Worm (Caenorhabditis elegans) whole organism, L4 larva: Measurements from ENCODE around the gene mtm-5.

Source experiments
- F26F4.8 ChIP-seq: fragments of 200-800 bp; sonication (Bioruptor generic); conservative IDR thresholded peaks from 2 replicates; pipeline ENCODE4 v1.3.6; 2022; ENCODE audit warnings: missing genetic modification characterization, missing compliant biosample characterization
- F37D6.2 ChIP-seq: sonication (generic microtip); optimal IDR thresholded peaks from 2 replicates; lab custom pipeline; 2016; ENCODE audit warnings: mild to moderate bottlenecking, missing genetic modification characterization, missing compliant biosample characterization
- T20F7.1 ChIP-seq: fragments of 200-800 bp; sonication (Bioruptor generic); optimal IDR thresholded peaks from 2 replicates; lab custom pipeline; 2018; ENCODE audit warnings: mild to moderate bottlenecking, missing genetic modification characterization, missing compliant biosample characterization
- T26A8.4 ChIP-seq: fragments of 200-800 bp; sonication (Bioruptor generic); IDR thresholded peaks from 2 replicates; pipeline ENCODE4 v1.3.6; 2022; ENCODE audit warnings: missing genetic modification characterization, missing compliant biosample characterization
- ZK337.2 ChIP-seq: fragments of 200-800 bp; sonication (Bioruptor generic); IDR thresholded peaks from 2 replicates; pipeline ENCODE4 v1.3.6; 2022; ENCODE audit warnings: missing genetic modification reagents, missing genetic modification characterization, missing compliant biosample characterization
- ZK546.5 ChIP-seq, 2 experiments: sonication (generic microtip); optimal IDR thresholded peaks; 2 replicates each; lab custom pipeline; 2017; ENCODE audit warnings: missing biosample characterization in 2 of 2, missing genetic modification characterization in 2 of 2
- aha-1 ChIP-seq: fragments of 150-350 bp; peaks from one replicate; lab custom pipeline; 2014; ENCODE audit warnings: missing biosample characterization, missing genetic modification characterization
- ama-1 ChIP-seq: fragments of 150-350 bp; optimal IDR thresholded peaks from 2 replicates; lab custom pipeline; 2014; ENCODE audit warnings: inconsistent platforms, mixed read lengths
- ceh-28 ChIP-seq: fragments of 150-350 bp; optimal IDR thresholded peaks from 2 replicates; lab custom pipeline; 2014; ENCODE audit warnings: missing biosample characterization, missing genetic modification reagents, missing genetic modification characterization
- ceh-44 ChIP-seq: fragments of 200-800 bp; sonication (Bioruptor generic); IDR thresholded peaks from 2 replicates; pipeline ENCODE4 v1.3.6; 2022; ENCODE audit warnings: missing genetic modification reagents, missing genetic modification characterization, missing compliant biosample characterization
- ceh-82 ChIP-seq: sonication (generic microtip); optimal IDR thresholded peaks from 2 replicates; lab custom pipeline; 2017; ENCODE audit warnings: missing biosample characterization, missing genetic modification characterization
- daf-16 ChIP-seq, 3 experiments: sonication (generic microtip); optimal IDR thresholded peaks; 2 replicates each; lab custom pipeline; 2016 to 2017; ENCODE audit warnings: missing genetic modification characterization in 3 of 3, missing genetic modification reagents in 3 of 3, mild to moderate bottlenecking in 2 of 3, missing compliant biosample characterization in 2 of 3, missing biosample characterization in 1 of 3, moderate library complexity in 1 of 3
- daf-19 ChIP-seq: fragments of 200-800 bp; sonication (Bioruptor generic); conservative IDR thresholded peaks from 2 replicates; pipeline ENCODE4 v1.3.6; 2022; ENCODE audit warnings: missing genetic modification characterization, missing compliant biosample characterization
- dmd-6 ChIP-seq: fragments of 200-800 bp; sonication (Bioruptor generic); IDR thresholded peaks from 2 replicates; pipeline ENCODE4 v1.3.6; 2022; ENCODE audit warnings: missing genetic modification reagents, missing genetic modification characterization, missing compliant biosample characterization
- duxl-1 ChIP-seq: sonication (generic microtip); optimal IDR thresholded peaks from 2 replicates; lab custom pipeline; 2016; ENCODE audit warnings: mild to moderate bottlenecking, missing genetic modification characterization, moderate library complexity, missing compliant biosample characterization; ENCODE audit not compliant: poor library complexity
- dve-1 ChIP-seq: sonication (generic microtip); optimal IDR thresholded peaks from 2 replicates; lab custom pipeline; 2017; ENCODE audit warnings: antibody characterized with exemption, mild to moderate bottlenecking, missing genetic modification characterization, missing compliant biosample characterization; ENCODE audit not compliant: insufficient read depth
- egl-43 ChIP-seq: fragments of 200-800 bp; sonication (Bioruptor generic); IDR thresholded peaks from 2 replicates; pipeline ENCODE4 v1.3.6; 2022; ENCODE audit warnings: missing genetic modification reagents, missing genetic modification characterization, missing compliant biosample characterization
- fkh-10 ChIP-seq: fragments of 150-350 bp; optimal IDR thresholded peaks from 2 replicates; lab custom pipeline; 2014; ENCODE audit warnings: missing biosample characterization, missing genetic modification reagents, missing genetic modification characterization
- gei-8 ChIP-seq: fragments of 200-800 bp; sonication (Bioruptor generic); optimal IDR thresholded peaks from 2 replicates; lab custom pipeline; 2018; ENCODE audit warnings: mild to moderate bottlenecking, missing genetic modification characterization, missing compliant biosample characterization
- hif-1 ChIP-seq, 2 experiments: sonication (generic microtip); optimal IDR thresholded peaks; 2 replicates each; lab custom pipeline; 2016 to 2017; ENCODE audit warnings: missing compliant biosample characterization in 2 of 2, missing genetic modification characterization in 2 of 2, missing genetic modification reagents in 2 of 2, missing genotype in 2 of 2, mild to moderate bottlenecking in 1 of 2
- hlh-30 ChIP-seq: sonication (generic microtip); optimal IDR thresholded peaks from 2 replicates; lab custom pipeline; 2017; ENCODE audit warnings: antibody characterized with exemption, mild to moderate bottlenecking, missing genetic modification characterization, missing compliant biosample characterization; ENCODE audit not compliant: insufficient read depth
- lim-7 ChIP-seq: fragments of 200-800 bp; sonication (Bioruptor generic); IDR thresholded peaks from 2 replicates; pipeline ENCODE4 v1.3.6; 2022; ENCODE audit warnings: missing genetic modification characterization, missing compliant biosample characterization
- lin-29 ChIP-seq: fragments of 200-800 bp; sonication (Bioruptor generic); IDR thresholded peaks from 2 replicates; pipeline ENCODE4 v1.3.6; 2022; ENCODE audit warnings: missing genetic modification reagents, missing genetic modification characterization, missing compliant biosample characterization
- lin-38 ChIP-seq: fragments of 200-800 bp; sonication (Bioruptor generic); IDR thresholded peaks from 2 replicates; pipeline ENCODE4 v1.3.6; 2022; ENCODE audit warnings: missing genetic modification reagents, missing genetic modification characterization, missing compliant biosample characterization
- lin-39 ChIP-seq: fragments of 150-350 bp; optimal IDR thresholded peaks from 2 replicates; lab custom pipeline; 2014; ENCODE audit warnings: missing biosample characterization, missing genetic modification reagents, missing genetic modification characterization
- lsy-2 ChIP-seq, 2 experiments: fragments of 150-350 bp in 1 of 2; sonication (generic microtip) in 1 of 2; optimal IDR thresholded peaks; 2 replicates each; lab custom pipeline; 2014 to 2017; ENCODE audit warnings: missing biosample characterization in 2 of 2, missing genetic modification characterization in 2 of 2
- mdt-29 ChIP-seq: fragments of 200-800 bp; sonication (Bioruptor generic); IDR thresholded peaks from 2 replicates; pipeline ENCODE4 v1.3.6; 2022; ENCODE audit warnings: missing genetic modification reagents, missing genetic modification characterization, missing compliant biosample characterization
- mxl-2 ChIP-seq: fragments of 200-800 bp; sonication (Bioruptor generic); conservative IDR thresholded peaks from 2 replicates; pipeline ENCODE4 v1.3.6; 2022; ENCODE audit warnings: missing genetic modification reagents, missing genetic modification characterization, missing compliant biosample characterization
- mxl-3 ChIP-seq: fragments of 200-800 bp; sonication (Bioruptor generic); optimal IDR thresholded peaks from 2 replicates; lab custom pipeline; 2018; ENCODE audit warnings: mild to moderate bottlenecking, missing genetic modification characterization, missing compliant biosample characterization
- nhr-102 ChIP-seq: sonication (generic microtip); optimal IDR thresholded peaks from 2 replicates; lab custom pipeline; 2016; ENCODE audit warnings: mild to moderate bottlenecking, missing genetic modification characterization, moderate library complexity, missing compliant biosample characterization
- nhr-111 ChIP-seq: fragments of 200-800 bp; sonication (Bioruptor generic); optimal IDR thresholded peaks from 2 replicates; lab custom pipeline; 2018; ENCODE audit warnings: mild to moderate bottlenecking, missing genetic modification characterization, missing compliant biosample characterization
- nhr-76 ChIP-seq: fragments of 150-350 bp; optimal IDR thresholded peaks from 2 replicates; lab custom pipeline; 2014; ENCODE audit warnings: missing biosample characterization, missing genetic modification characterization
- php-3 ChIP-seq: fragments of 200-800 bp; sonication (Bioruptor generic); IDR thresholded peaks from 2 replicates; pipeline ENCODE4 v1.3.6; 2022; ENCODE audit warnings: missing genetic modification reagents, missing genetic modification characterization, missing compliant biosample characterization
- pqm-1 ChIP-seq: sonication (generic microtip); optimal IDR thresholded peaks from 2 replicates; lab custom pipeline; 2017; ENCODE audit warnings: missing biosample characterization, missing genetic modification characterization
- saeg-2 ChIP-seq: fragments of 200-800 bp; sonication (Bioruptor generic); IDR thresholded peaks from 2 replicates; pipeline ENCODE4 v1.3.6; 2022; ENCODE audit warnings: missing genetic modification reagents, missing genetic modification characterization, missing compliant biosample characterization
- sdz-12 ChIP-seq: fragments of 200-800 bp; sonication (Bioruptor generic); optimal IDR thresholded peaks from 2 replicates; lab custom pipeline; 2018; ENCODE audit warnings: mild to moderate bottlenecking, missing genetic modification characterization, missing compliant biosample characterization
- set-16 ChIP-seq: fragments of 200-800 bp; sonication (Bioruptor generic); IDR thresholded peaks from 2 replicates; pipeline ENCODE4 v1.3.6; 2022; ENCODE audit warnings: missing genetic modification reagents, missing genetic modification characterization, missing compliant biosample characterization
- snpc-4 ChIP-seq: fragments of 150-350 bp; optimal IDR thresholded peaks from 2 replicates; lab custom pipeline; 2014; ENCODE audit warnings: missing biosample characterization, missing genetic modification characterization
- unc-130 ChIP-seq: sonication (generic microtip); optimal IDR thresholded peaks from 2 replicates; lab custom pipeline; 2016; ENCODE audit warnings: missing genetic modification reagents, missing genetic modification characterization, missing compliant biosample characterization
- vab-7 ChIP-seq: fragments of 200-800 bp; sonication (Bioruptor generic); IDR thresholded peaks from 2 replicates; pipeline ENCODE4 v1.3.6; 2022; ENCODE audit warnings: missing genetic modification reagents, missing genetic modification characterization, missing compliant biosample characterization
- zag-1 ChIP-seq: fragments of 150-350 bp; optimal IDR thresholded peaks from 2 replicates; lab custom pipeline; 2014; ENCODE audit warnings: missing biosample characterization, missing genetic modification characterization
- zfp-2 ChIP-seq: sonication (generic microtip); optimal IDR thresholded peaks from 2 replicates; lab custom pipeline; 2016; ENCODE audit warnings: mild to moderate bottlenecking, missing genetic modification characterization, missing compliant biosample characterization
- zfp-3 ChIP-seq: fragments of 200-800 bp; sonication (Bioruptor generic); conservative IDR thresholded peaks from 2 replicates; pipeline ENCODE4 v1.3.6; 2022; ENCODE audit warnings: missing genetic modification reagents, missing genetic modification characterization, missing compliant biosample characterization
- zip-11 ChIP-seq: fragments of 200-800 bp; sonication (Bioruptor generic); IDR thresholded peaks from 2 replicates; pipeline ENCODE4 v1.3.6; 2022; ENCODE audit warnings: missing genetic modification characterization, missing compliant biosample characterization

The mtm-5 gene

DNA sequence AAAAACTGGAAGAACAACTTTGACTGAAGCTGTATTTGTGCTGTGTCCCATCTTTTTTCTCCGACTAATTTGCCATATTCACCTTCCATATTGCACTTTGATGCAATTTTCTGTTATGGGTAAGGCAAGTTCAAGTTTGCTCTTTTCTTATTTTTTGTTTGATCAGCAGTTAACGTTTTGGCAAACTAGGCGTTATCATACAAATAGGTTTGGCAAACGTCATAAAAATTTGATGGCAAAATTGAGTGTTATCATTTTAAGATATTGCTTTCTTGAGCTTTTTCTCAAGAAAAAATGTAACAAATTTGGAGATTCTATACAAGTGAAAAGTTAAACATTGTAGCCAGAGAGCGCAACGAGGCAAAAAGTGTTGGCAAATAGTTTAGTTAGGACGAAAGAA is 18.8 kb upstream of the mtm-5 start:
- TF ChIP-seq zag-1 (tag; lab: Kevin White, UChicago) (no peak), snpc-4 (tag; lab: Kevin White, UChicago) (no peak), dmd-6 (GFP tag; lab: Robert Waterston, UW) (peak; percentile 20; the same call in 1 of the 2 replicates), duxl-1 (tag; lab: Kevin White, UChicago) (no peak), zip-11 (GFP tag; lab: Robert Waterston, UW) (no peak), dve-1 (no peak), zfp-3 (GFP tag; lab: Robert Waterston, UW) (no peak), gei-8 (no peak), php-3 (GFP tag; lab: Robert Waterston, UW) (peak; percentile 85), nhr-111 (GFP tag; lab: Kevin White, UChicago) (no peak), lin-39 (no peak), hlh-30 (tag; lab: Kevin White, UChicago) (no peak), daf-16 (GFP tag; optimal IDR thresholded peaks at IDR 0.05; lab: Kevin White, UChicago) (no peak), daf-16 (tag; optimal IDR thresholded peaks at IDR 0.05; lab: Kevin White, UChicago) (peak; percentile 53), sdz-12 (GFP tag; lab: Kevin White, UChicago) (no peak), T20F7.1 (no peak), mxl-3 (GFP tag; lab: Kevin White, UChicago) (no peak), fkh-10 (GFP tag; lab: Kevin White, UChicago) (no peak), lin-38 (GFP tag; lab: Robert Waterston, UW) (no peak), F26F4.8 (no peak), zfp-2 (no peak), saeg-2 (GFP tag; lab: Robert Waterston, UW) (no peak), pqm-1 (tag; lab: Kevin White, UChicago) (peak; percentile 80), mdt-29 (GFP tag; lab: Robert Waterston, UW) (no peak)
- TF ChIP-seq, all 104 proteins: peak for 4

DNA sequence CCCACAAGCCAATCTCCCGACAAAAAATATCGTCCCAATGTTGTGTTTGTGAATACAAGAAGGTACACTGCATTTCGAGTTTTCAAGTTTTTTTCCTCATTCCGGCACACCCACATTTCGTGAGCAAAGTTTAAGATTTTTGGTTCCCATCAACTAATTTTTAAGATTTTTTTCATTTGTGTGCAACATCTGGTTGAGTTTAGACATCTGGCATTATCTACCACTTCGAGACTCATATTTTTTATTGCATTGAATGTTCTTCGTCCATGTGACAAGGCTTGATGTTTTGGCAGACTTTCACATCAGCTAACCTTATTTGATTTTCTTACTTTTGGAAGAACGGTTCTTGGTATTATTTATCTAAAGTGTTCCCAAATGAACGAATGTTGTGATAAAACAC is 17.2 kb upstream of the mtm-5 start:
- TF ChIP-seq set-16 (GFP tag; lab: Robert Waterston, UW), result no peak
- no peak for TF ChIP-seq nhr-102 (tag; lab: Kevin White, UChicago)
- TF ChIP-seq lin-29, result no peak
- TF ChIP-seq egl-43 (GFP tag; lab: Robert Waterston, UW), result no peak
- no peak for TF ChIP-seq lsy-2 (tag; optimal IDR thresholded peaks at IDR 0.05; lab: Kevin White, UChicago)
- no peak for TF ChIP-seq ceh-82 (tag; lab: Kevin White, UChicago)
- TF ChIP-seq ZK546.5 (tag; optimal IDR thresholded peaks at IDR 0.05; lab: Kevin White, UChicago), result no peak
- TF ChIP-seq ceh-44 (GFP tag; lab: Robert Waterston, UW), result no peak
- no peak for TF ChIP-seq hif-1 (tag; optimal IDR thresholded peaks at IDR 0.05; lab: Kevin White, UChicago)
- TF ChIP-seq, all 104 proteins: peak for 0

DNA sequence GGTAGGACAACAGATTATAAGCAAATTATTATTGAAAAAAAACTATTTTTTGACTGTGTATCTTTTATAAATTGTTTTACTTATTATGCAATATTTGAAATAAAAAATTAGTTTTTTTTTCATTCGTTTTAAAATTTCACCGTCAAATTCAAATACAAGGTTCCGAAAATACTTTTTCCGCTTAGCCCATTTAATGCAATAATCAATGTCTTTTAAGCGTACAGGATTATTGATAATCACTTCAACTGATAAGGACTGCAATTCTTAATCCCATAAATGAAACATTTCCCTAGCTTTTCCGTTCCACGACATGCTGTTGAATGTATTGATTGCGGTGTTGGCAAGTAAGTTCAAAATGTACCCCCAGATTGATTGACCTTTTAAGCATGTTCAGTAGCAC is 13.8 kb upstream of the mtm-5 start, which contains the start of gene nspg-12:
TSS of gene nspg-12 (plus strand) at position 301 of the 400 bp plus-strand sequence.
- no peak for TF ChIP-seq pqm-1 (tag; lab: Kevin White, UChicago)
- TF ChIP-seq gei-8, result no peak
- no peak for TF ChIP-seq vab-7 (GFP tag; lab: Robert Waterston, UW)
- no peak for TF ChIP-seq nhr-76
- no peak for TF ChIP-seq lim-7 (GFP tag; lab: Robert Waterston, UW)
- TF ChIP-seq daf-19 (GFP tag; lab: Robert Waterston, UW), result no peak
- no peak for TF ChIP-seq hlh-30 (tag; lab: Kevin White, UChicago)
- TF ChIP-seq unc-130 (GFP tag; lab: Kevin White, UChicago), result no peak
- no peak for TF ChIP-seq ama-1
- TF ChIP-seq F37D6.2 (tag; lab: Kevin White, UChicago), result no peak
- TF ChIP-seq aha-1 (tag; lab: Kevin White, UChicago), result no peak
- TF ChIP-seq ceh-28 (tag; lab: Kevin White, UChicago), result no peak
- TF ChIP-seq T26A8.4 (GFP tag; lab: Robert Waterston, UW), result no peak
- TF ChIP-seq zip-11 (GFP tag; lab: Robert Waterston, UW), result no peak
- no peak for TF ChIP-seq ZK337.2 (GFP tag; lab: Robert Waterston, UW)
- TF ChIP-seq lin-29, result no peak
- TF ChIP-seq mxl-2 (GFP tag; lab: Robert Waterston, UW), result no peak
